Fruit fly (Drosophila melanogaster): ENCODE results near the gene Osi24.

Gene Osi24

DNA sequence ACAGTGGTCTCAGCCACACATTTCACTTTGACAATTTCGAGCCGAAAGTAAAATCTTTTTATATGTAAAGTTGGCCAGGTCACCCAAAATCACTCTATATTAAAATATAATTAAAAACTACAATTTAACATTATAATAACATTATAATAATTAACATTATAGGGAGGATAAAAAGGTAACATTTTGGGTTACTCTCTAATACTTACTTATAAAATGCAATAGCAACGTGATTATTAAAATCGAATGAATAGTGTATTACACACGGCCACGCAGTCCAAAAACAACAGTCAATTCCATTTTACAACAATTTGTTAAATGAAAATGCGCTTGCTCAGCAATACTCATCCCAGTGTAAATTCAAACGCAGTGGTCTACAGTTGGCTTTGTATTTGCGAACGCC lies 23.5 kb downstream of the Osi24 start (continued):
- TF ChIP-seq Neu2 (GFP tag; optimal IDR thresholded peaks at IDR 0.05; ENCODE audit: borderline replicate concordance) = no peak
- no peak for TF ChIP-seq CG4328 (GFP tag; optimal IDR thresholded peaks at IDR 0.05)
- TF ChIP-seq CG4854 (GFP tag; optimal IDR thresholded peaks at IDR 0.05) = no peak
- TF ChIP-seq CG17612 (GFP tag; IDR thresholded peaks at IDR 0.05) = no peak
- TF ChIP-seq CG1602 (GFP tag; optimal IDR thresholded peaks at IDR 0.05) = no peak
- TF ChIP-seq ewg (GFP tag; optimal IDR thresholded peaks at IDR 0.05) = no peak
- TF ChIP-seq CG4820 (GFP tag; optimal IDR thresholded peaks at IDR 0.05) = no peak
- no peak for TF ChIP-seq CG9727 (GFP tag; optimal IDR thresholded peaks at IDR 0.05)
- no peak for TF ChIP-seq Atf3 (GFP tag; optimal IDR thresholded peaks at IDR 0.05)
- peak; percentile 6 for TF ChIP-seq nmo (GFP tag; optimal IDR thresholded peaks at IDR 0.05)
- TF ChIP-seq CG14667 (GFP tag; IDR thresholded peaks at IDR 0.05) = no peak
- no peak for TF ChIP-seq CG6175 (GFP tag; IDR thresholded peaks at IDR 0.05)
- peak; percentile 26 for TF ChIP-seq phol (tag; optimal IDR thresholded peaks at IDR 0.05)
- TF ChIP-seq CG17361 (GFP tag; IDR thresholded peaks at IDR 0.05) = 0 out of 3 replicates have a peak, but pooled peaks have one; percentile 31
- peak; percentile 16 for TF ChIP-seq CG7839 (tag; optimal IDR thresholded peaks at IDR 0.05)
- TF ChIP-seq CG2889 (GFP tag; IDR thresholded peaks at IDR 0.05) = no peak
- no peak for TF ChIP-seq CG34422 (GFP tag; IDR thresholded peaks at IDR 0.05)
- TF ChIP-seq CG18262 (tag; optimal IDR thresholded peaks at IDR 0.05) = peak; percentile 31
- no peak for TF ChIP-seq D (optimal IDR thresholded peaks at IDR 0.05)
- peak; percentile 3 for TF ChIP-seq D (GFP tag; optimal IDR thresholded peaks at IDR 0.05)
- no peak for TF ChIP-seq CrebB (tag; optimal IDR thresholded peaks at IDR 0.05)
- TF ChIP-seq lola (GFP tag; optimal IDR thresholded peaks at IDR 0.05) = no peak
- peak; percentile 16 for TF ChIP-seq Sox100B (GFP tag; optimal IDR thresholded peaks at IDR 0.05)
- no peak for TF ChIP-seq Kr (GFP tag; optimal IDR thresholded peaks at IDR 0.05)
- TF ChIP-seq zen2 (GFP tag; IDR thresholded peaks at IDR 0.05; ENCODE audit: partially characterized antibody) = no peak
- no peak for TF ChIP-seq ftz-f1 (GFP tag; optimal IDR thresholded peaks at IDR 0.05)
- TF ChIP-seq ab (GFP tag; optimal IDR thresholded peaks at IDR 0.05) = no peak
- TF ChIP-seq CG9817 (tag; optimal IDR thresholded peaks at IDR 0.05) = no peak
- no peak for TF ChIP-seq HLH4C (GFP tag; IDR thresholded peaks at IDR 0.05; ENCODE audit: partially characterized antibody)
- no peak for TF ChIP-seq Awh (GFP tag; IDR thresholded peaks at IDR 0.05)
- no peak for TF ChIP-seq esg (GFP tag; conservative IDR thresholded peaks at IDR 0.05)
- no peak for TF ChIP-seq CG17568 (GFP tag; optimal IDR thresholded peaks at IDR 0.05)
- no peak for TF ChIP-seq Vsx1 (GFP tag; optimal IDR thresholded peaks at IDR 0.05)
- TF ChIP-seq Sry-β (GFP tag; optimal IDR thresholded peaks at IDR 0.05) = no peak
- no peak for TF ChIP-seq lbe (GFP tag; optimal IDR thresholded peaks at IDR 0.05)
- no peak for TF ChIP-seq H2.0 (GFP tag; IDR thresholded peaks at IDR 0.05)
- no peak for TF ChIP-seq ssp (GFP tag; IDR thresholded peaks at IDR 0.05)
- no peak for TF ChIP-seq org-1 (GFP tag; optimal IDR thresholded peaks at IDR 0.05)
- no peak for TF ChIP-seq ems (GFP tag; optimal IDR thresholded peaks at IDR 0.05)
- no peak for TF ChIP-seq CG14050 (GFP tag; IDR thresholded peaks at IDR 0.05)
- TF ChIP-seq Rx (GFP tag; IDR thresholded peaks at IDR 0.05) = no peak
- no peak for TF ChIP-seq Lhr (GFP tag; optimal IDR thresholded peaks at IDR 0.05)
- TF ChIP-seq CG8290 (GFP tag; optimal IDR thresholded peaks at IDR 0.05) = no peak
- no peak for TF ChIP-seq CG8290 (tag; optimal IDR thresholded peaks at IDR 0.05)
- TF ChIP-seq Sox102F (GFP tag; optimal IDR thresholded peaks at IDR 0.05) = peak; percentile 1
- no peak for TF ChIP-seq her (GFP tag; optimal IDR thresholded peaks at IDR 0.05)
- TF ChIP-seq gem (tag; optimal IDR thresholded peaks at IDR 0.05) = peak; percentile 33
- TF ChIP-seq CG30403 (GFP tag; optimal IDR thresholded peaks at IDR 0.05) = no peak
- no peak for TF ChIP-seq bsh (GFP tag; optimal IDR thresholded peaks at IDR 0.05)
- TF ChIP-seq sim (GFP tag; IDR thresholded peaks at IDR 0.05) = no peak
- TF ChIP-seq bowl (GFP tag; IDR thresholded peaks at IDR 0.05) = no peak
- peak; percentile 17 for TF ChIP-seq dmrt99B (tag; optimal IDR thresholded peaks at IDR 0.05)
